Fruit fly (Drosophila melanogaster): ENCODE results near the gene CG2975.
A peak's percentile ranks its signal among the peaks of the same experiment; 100 is the strongest.

CG2975 gene

dm6 chr2L:2802527-2802926 is 37.4 kb upstream of the CG2975 start:
- TF ChIP-seq Med (GFP tag): peak; percentile 50
- peak; percentile 96 for TF ChIP-seq nom (GFP tag; optimal IDR thresholded peaks at IDR 0.05)
- TF ChIP-seq CG5180 (GFP tag; optimal IDR thresholded peaks at IDR 0.05): peak; percentile 24
- TF ChIP-seq bsh (GFP tag; optimal IDR thresholded peaks at IDR 0.05): peak in 1 of 2 experiments; percentile 69
- TF ChIP-seq CG8281 (tag; optimal IDR thresholded peaks at IDR 0.05): peak; percentile 96
- TF ChIP-seq pho (GFP tag; optimal IDR thresholded peaks at IDR 0.05): no peak

dm6 chr2L:2804634-2805311 is 35.2 kb upstream of the CG2975 start, which contains the start of gene daw:
Gene daw, plus strand, starts transcription at chr2L:2805261.
- TF ChIP-seq CG12071 (GFP tag; optimal IDR thresholded peaks at IDR 0.05) (no peak), Lhr (GFP tag; optimal IDR thresholded peaks at IDR 0.05) (no peak), CG7839 (tag; optimal IDR thresholded peaks at IDR 0.05) (no peak), bsh (GFP tag; optimal IDR thresholded peaks at IDR 0.05) (peak in 1 of 2 experiments; percentile 77), Blimp-1 (GFP tag; optimal IDR thresholded peaks at IDR 0.05) (peak; percentile 26), chn (GFP tag; optimal IDR thresholded peaks at IDR 0.05) (peak; percentile 21), YL-1 (GFP tag; optimal IDR thresholded peaks at IDR 0.05) (no peak), fru (optimal IDR thresholded peaks at IDR 0.05) (no peak), CG13624 (GFP tag; optimal IDR thresholded peaks at IDR 0.05) (peak; percentile 81), gt (GFP tag; IDR thresholded peaks at IDR 0.05) (no peak), CG31365 (tag; optimal IDR thresholded peaks at IDR 0.05) (no peak), CG30020 (tag; optimal IDR thresholded peaks at IDR 0.05) (no peak), Doc2 (GFP tag; IDR thresholded peaks at IDR 0.05) (no peak), Dref (GFP tag; IDR thresholded peaks at IDR 0.05) (no peak), CG34224 (GFP tag; IDR thresholded peaks at IDR 0.05; ENCODE audit: partially characterized antibody) (peak; percentile 13; the same call in 1 of the 3 replicates), lola (GFP tag; optimal IDR thresholded peaks at IDR 0.05) (no peak), vnd (GFP tag; IDR thresholded peaks at IDR 0.05; ENCODE audit: partially characterized antibody) (no peak), Hey (tag; optimal IDR thresholded peaks at IDR 0.05) (no peak), Hsf (GFP tag; optimal IDR thresholded peaks at IDR 0.05) (no peak), seq (GFP tag; IDR thresholded peaks at IDR 0.05) (no peak), lbe (GFP tag; optimal IDR thresholded peaks at IDR 0.05) (no peak), BEAF-32 (GFP tag; optimal IDR thresholded peaks at IDR 0.05) (no peak), sim (GFP tag; IDR thresholded peaks at IDR 0.05) (no peak), Ets65A (GFP tag) (no peak), odd (GFP tag; optimal IDR thresholded peaks at IDR 0.05) (no peak), nmo (GFP tag; optimal IDR thresholded peaks at IDR 0.05) (no peak), tgo (GFP tag; IDR thresholded peaks at IDR 0.05) (no peak), ham (GFP tag; IDR thresholded peaks at IDR 0.05) (0 out of 2 replicates have a peak, but pooled peaks have one; percentile 20), nau (GFP tag; optimal IDR thresholded peaks at IDR 0.05) (no peak), knrl (GFP tag; IDR thresholded peaks at IDR 0.05; ENCODE audit: partially characterized antibody) (no peak), Awh (GFP tag; IDR thresholded peaks at IDR 0.05) (no peak), CG18599 (GFP tag; optimal IDR thresholded peaks at IDR 0.05) (peak; percentile 12), CG9727 (GFP tag; optimal IDR thresholded peaks at IDR 0.05) (no peak), CG6272 (GFP tag; IDR thresholded peaks at IDR 0.05) (no peak), btn (GFP tag; optimal IDR thresholded peaks at IDR 0.05) (no peak), da (GFP tag; optimal IDR thresholded peaks at IDR 0.05) (no peak), so (GFP tag; IDR thresholded peaks at IDR 0.05) (no peak), Hr78 (GFP tag; optimal IDR thresholded peaks at IDR 0.05) (peak in 1 of 2 experiments; percentile 23), inv (GFP tag; IDR thresholded peaks at IDR 0.05; ENCODE audit: partially characterized antibody) (no peak), Chrac-16 (GFP tag; optimal IDR thresholded peaks at IDR 0.05) (no peak), CG1024 (GFP tag; IDR thresholded peaks at IDR 0.05) (no peak), CG6765 (GFP tag; optimal IDR thresholded peaks at IDR 0.05) (no peak)

All from whole organism, embryonic.